Worm (Caenorhabditis elegans): ENCODE measurements around the gene C49F5.5.

DNA sequence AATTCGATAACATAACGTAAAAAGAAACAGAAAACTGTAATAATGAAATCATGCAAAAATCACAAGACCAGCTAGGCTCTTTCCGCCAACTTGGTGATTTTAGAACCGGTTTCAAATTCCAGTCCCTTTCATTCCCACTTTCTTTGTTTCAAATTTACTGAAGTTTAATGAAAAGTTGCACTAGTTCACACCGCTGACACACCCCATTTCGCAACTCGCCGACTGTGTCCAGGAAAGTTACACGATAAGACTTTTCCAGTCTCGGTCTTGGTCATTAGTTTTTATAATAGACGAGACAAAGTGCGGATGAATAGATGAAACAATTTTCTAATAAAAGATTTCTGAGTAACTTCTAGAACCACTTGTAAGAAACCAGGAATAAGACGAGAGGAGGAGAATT is 18.0 kb downstream of the C49F5.5 start:
- TF ChIP-seq ceh-27 (GFP tag; optimal IDR thresholded peaks at IDR 0.05): no peak
- TF ChIP-seq B0261.1 (tag; optimal IDR thresholded peaks at IDR 0.05): no peak
- no peak for TF ChIP-seq ama-1 (optimal IDR thresholded peaks at IDR 0.05)
- TF ChIP-seq ama-1 (GFP tag; optimal IDR thresholded peaks at IDR 0.05): no peak
